Fruit fly (Drosophila melanogaster) whole organism, embryonic: ENCODE data around the gene eIF2Bepsilon.

Experiments used
- Atf6 ChIP-seq: fragments of 200-800 bp; sonication (Bioruptor generic); IDR thresholded peaks from 2 replicates; pipeline ENCODE4 v1.3.6; 2022; ENCODE audit warnings: missing biosample characterization, missing genetic modification characterization
- BtbVII ChIP-seq: fragments of 200-800 bp; sonication (Bioruptor generic); optimal IDR thresholded peaks from 3 replicates; lab custom pipeline; 2017; ENCODE audit warnings: missing biosample characterization, mild to moderate bottlenecking, missing genetic modification characterization
- CG10979 ChIP-seq: fragments of 200-800 bp; sonication (Bioruptor generic); optimal IDR thresholded peaks from 2 replicates; lab custom pipeline; 2018; ENCODE audit warnings: missing biosample characterization, mild to moderate bottlenecking, missing genetic modification characterization, moderate library complexity
- CG13296 ChIP-seq: fragments of 200-800 bp; sonication (Bioruptor generic); optimal IDR thresholded peaks from 3 replicates; lab custom pipeline; 2018; ENCODE audit warnings: missing biosample characterization, mild to moderate bottlenecking, missing genetic modification characterization
- CG15601 ChIP-seq: fragments of 200-800 bp; sonication (Bioruptor generic); optimal IDR thresholded peaks from 3 replicates; lab custom pipeline; 2019; ENCODE audit warnings: missing biosample characterization, mild to moderate bottlenecking, missing genetic modification characterization, moderate library complexity
- CG17361 ChIP-seq: fragments of 200-800 bp; sonication (Bioruptor generic); IDR thresholded peaks from 3 replicates; pipeline ENCODE4 v1.3.6; 2022; ENCODE audit warnings: missing biosample characterization, missing genetic modification characterization
- CG18262 ChIP-seq: fragments of 200-800 bp; optimal IDR thresholded peaks from 3 replicates; lab custom pipeline; 2019; ENCODE audit warnings: missing biosample characterization, mild to moderate bottlenecking, missing genetic modification characterization, moderate library complexity
- CG18764 ChIP-seq: fragments of 200-800 bp; sonication (Bioruptor generic); optimal IDR thresholded peaks from 3 replicates; lab custom pipeline; 2016; ENCODE audit warnings: missing biosample characterization, missing genetic modification characterization
- CG2875 ChIP-seq: fragments of 200-800 bp; sonication (Bioruptor generic); optimal IDR thresholded peaks from 2 replicates; lab custom pipeline; 2017; ENCODE audit warnings: missing biosample characterization, mild to moderate bottlenecking, missing genetic modification characterization, missing genetic modification reagents
- CG3847 ChIP-seq: fragments of 200-800 bp; sonication (Bioruptor generic); IDR thresholded peaks from 2 replicates; pipeline ENCODE4 v1.3.6; 2022; ENCODE audit warnings: missing biosample characterization, missing genetic modification characterization
- CG43689 ChIP-seq: fragments of 200-800 bp; sonication (Bioruptor generic); IDR thresholded peaks from 2 replicates; pipeline ENCODE4 v1.3.6; 2022; ENCODE audit warnings: missing biosample characterization, missing genetic modification characterization
- CG6272 ChIP-seq: fragments of 200-800 bp; sonication (Bioruptor generic); IDR thresholded peaks from 2 replicates; pipeline ENCODE4 v1.3.6; 2022; ENCODE audit warnings: missing biosample characterization, missing genetic modification characterization
- CG8765 ChIP-seq: fragments of 200-800 bp; sonication (Bioruptor generic); IDR thresholded peaks from 2 replicates; pipeline ENCODE4 v1.3.6; 2022; ENCODE audit warnings: missing biosample characterization, missing genetic modification characterization
- CG9727 ChIP-seq: fragments of 200-800 bp; sonication (Bioruptor generic); optimal IDR thresholded peaks from 3 replicates; lab custom pipeline; 2017; ENCODE audit warnings: missing biosample characterization, mild to moderate bottlenecking, missing genetic modification characterization
- D19B ChIP-seq: fragments of 200-800 bp; sonication (Bioruptor generic); optimal IDR thresholded peaks from 2 replicates; lab custom pipeline; 2017; ENCODE audit warnings: missing biosample characterization, mild to moderate bottlenecking, missing genetic modification characterization
- Dbx ChIP-seq: fragments of 200-800 bp; sonication (Bioruptor generic); IDR thresholded peaks from 3 replicates; pipeline ENCODE4 v1.3.6; 2022; ENCODE audit warnings: missing biosample characterization, missing genetic modification characterization
- Doc3 ChIP-seq: fragments of 200-800 bp; sonication (Bioruptor generic); IDR thresholded peaks from 3 replicates; pipeline ENCODE4 v1.3.6; 2022; ENCODE audit warnings: missing biosample characterization, missing genetic modification characterization; ENCODE audit not compliant: partially characterized antibody
- Dp ChIP-seq: fragments of 200-800 bp; sonication (Bioruptor generic); optimal IDR thresholded peaks from 2 replicates; lab custom pipeline; 2018; ENCODE audit warnings: missing biosample characterization, mild to moderate bottlenecking, missing genetic modification characterization, moderate library complexity
- Ets97D ChIP-seq: fragments of 200-800 bp; sonication (Bioruptor generic); optimal IDR thresholded peaks from 3 replicates; lab custom pipeline; 2016; ENCODE audit warnings: missing biosample characterization, missing genetic modification characterization
- H2.0 ChIP-seq: fragments of 200-800 bp; sonication (Bioruptor generic); IDR thresholded peaks from 2 replicates; pipeline ENCODE4 v1.3.6; 2022; ENCODE audit warnings: missing biosample characterization, missing genetic modification characterization
- Hey ChIP-seq: fragments of 200-800 bp; sonication (Bioruptor generic); optimal IDR thresholded peaks from 3 replicates; lab custom pipeline; 2018; ENCODE audit warnings: missing biosample characterization, mild to moderate bottlenecking, missing genetic modification characterization
- Kr ChIP-seq: fragments of 200-800 bp; sonication (Bioruptor generic); optimal IDR thresholded peaks from 2 replicates; lab custom pipeline; 2017; ENCODE audit warnings: missing biosample characterization, mild to moderate bottlenecking, missing genetic modification characterization
- Lim3 ChIP-seq: fragments of 200-800 bp; sonication (Bioruptor generic); IDR thresholded peaks from 2 replicates; pipeline ENCODE4 v1.3.6; 2022; ENCODE audit warnings: missing biosample characterization, missing genetic modification characterization
- Max ChIP-seq: fragments of 200-800 bp; sonication (Bioruptor generic); optimal IDR thresholded peaks from 2 replicates; lab custom pipeline; 2016; ENCODE audit warnings: missing biosample characterization, mild to moderate bottlenecking, missing genetic modification characterization
- Six4 ChIP-seq: fragments of 200-800 bp; sonication (Bioruptor generic); optimal IDR thresholded peaks from 2 replicates; lab custom pipeline; 2016; ENCODE audit warnings: missing biosample characterization, missing genetic modification characterization
- Spps ChIP-seq: fragments of 200-800 bp; sonication (Bioruptor generic); optimal IDR thresholded peaks from 2 replicates; lab custom pipeline; 2018; ENCODE audit warnings: missing biosample characterization, mild to moderate bottlenecking, missing genetic modification characterization
- Trl ChIP-seq, 3 experiments: fragments of >200 bp in 2 of 3; fragments of 200-800 bp in 1 of 3; sonication (Bioruptor generic) in 1 of 3; optimal IDR thresholded peaks; 2 replicates in 1 of 3; 3 replicates in 2 of 3; lab custom pipeline; 2016 to 2017; ENCODE audit warnings: missing biosample characterization in 1 of 3, missing genetic modification characterization in 1 of 3
- Vsx1 ChIP-seq: fragments of 200-800 bp; sonication (Bioruptor generic); optimal IDR thresholded peaks from 2 replicates; lab custom pipeline; 2017; ENCODE audit warnings: missing biosample characterization, mild to moderate bottlenecking, missing genetic modification characterization, missing genetic modification reagents
- ac ChIP-seq: fragments of 200-800 bp; sonication (Bioruptor generic); optimal IDR thresholded peaks from 3 replicates; lab custom pipeline; 2017; ENCODE audit warnings: missing biosample characterization, mild to moderate bottlenecking, missing genetic modification characterization
- az2 ChIP-seq: fragments of 200-800 bp; sonication (Bioruptor generic); optimal IDR thresholded peaks from 3 replicates; lab custom pipeline; 2016; ENCODE audit warnings: missing biosample characterization, missing genetic modification characterization
- bab2 ChIP-seq: fragments of 200-800 bp; sonication (Bioruptor generic); optimal IDR thresholded peaks from 2 replicates; lab custom pipeline; 2016; ENCODE audit warnings: missing biosample characterization, missing genetic modification characterization
- crc ChIP-seq: fragments of 200-800 bp; sonication (Bioruptor generic); optimal IDR thresholded peaks from 2 replicates; lab custom pipeline; 2016; ENCODE audit warnings: missing biosample characterization, missing genetic modification characterization
- dimm ChIP-seq: fragments of 200-800 bp; sonication (Bioruptor generic); IDR thresholded peaks from 2 replicates; pipeline ENCODE4 v1.3.6; 2022; ENCODE audit warnings: missing biosample characterization, missing genetic modification characterization
- ftz-f1 ChIP-seq: fragments of 200-800 bp; sonication (Bioruptor generic); optimal IDR thresholded peaks from 2 replicates; lab custom pipeline; 2016; ENCODE audit warnings: missing biosample characterization, missing genetic modification characterization
- fu2 ChIP-seq: fragments of 200-800 bp; sonication (Bioruptor generic); optimal IDR thresholded peaks from 2 replicates; lab custom pipeline; 2016; ENCODE audit warnings: missing biosample characterization, missing genetic modification characterization
- gcm ChIP-seq: fragments of 200-800 bp; sonication (Bioruptor generic); optimal IDR thresholded peaks from 2 replicates; lab custom pipeline; 2019; ENCODE audit warnings: missing biosample characterization, mild to moderate bottlenecking, missing genetic modification characterization, moderate library complexity
- grau ChIP-seq: fragments of 200-800 bp; optimal IDR thresholded peaks from 3 replicates; lab custom pipeline; 2019; ENCODE audit warnings: missing biosample characterization, mild to moderate bottlenecking, missing genetic modification characterization, moderate library complexity
- grn ChIP-seq: fragments of 200-800 bp; sonication (Bioruptor generic); optimal IDR thresholded peaks from 3 replicates; lab custom pipeline; 2017; ENCODE audit warnings: missing biosample characterization, missing genetic modification characterization
- her ChIP-seq: fragments of 200-800 bp; sonication (Bioruptor generic); optimal IDR thresholded peaks from 2 replicates; lab custom pipeline; 2016; ENCODE audit warnings: missing biosample characterization, missing genetic modification characterization
- insv ChIP-seq, 2 experiments: fragments of 200-800 bp; sonication (Bioruptor generic); optimal IDR thresholded peaks; 3 replicates each; lab custom pipeline; 2016 to 2018; ENCODE audit warnings: missing biosample characterization in 2 of 2, missing genetic modification characterization in 2 of 2
- otp ChIP-seq: fragments of 200-800 bp; sonication (Bioruptor generic); IDR thresholded peaks from 3 replicates; pipeline ENCODE4, ENCODE4 v1.3.6; 2022; ENCODE audit warnings: missing biosample characterization, missing genetic modification characterization
- pita ChIP-seq: fragments of 200-800 bp; sonication (Bioruptor generic); optimal IDR thresholded peaks from 2 replicates; lab custom pipeline; 2017; ENCODE audit warnings: missing biosample characterization, mild to moderate bottlenecking, missing genetic modification characterization
- pros ChIP-seq: fragments of 200-800 bp; sonication (Bioruptor generic); optimal IDR thresholded peaks from 3 replicates; lab custom pipeline; 2019; ENCODE audit warnings: missing biosample characterization, mild to moderate bottlenecking, missing genetic modification characterization, moderate library complexity
- psq ChIP-seq: fragments of 200-800 bp; sonication (Bioruptor generic); optimal IDR thresholded peaks from 2 replicates; lab custom pipeline; 2017; ENCODE audit warnings: missing biosample characterization, missing genetic modification characterization
- run ChIP-seq: fragments of 200-800 bp; sonication (Bioruptor generic); optimal IDR thresholded peaks from 3 replicates; lab custom pipeline; 2018; ENCODE audit warnings: missing biosample characterization, mild to moderate bottlenecking, missing genetic modification characterization
- slou ChIP-seq: fragments of 200-800 bp; sonication (Bioruptor generic); optimal IDR thresholded peaks from 3 replicates; lab custom pipeline; 2016; ENCODE audit warnings: missing biosample characterization, missing genetic modification characterization
- stc ChIP-seq: fragments of 200-800 bp; sonication (Bioruptor generic); IDR thresholded peaks from 2 replicates; pipeline ENCODE4 v1.3.6; 2022; ENCODE audit warnings: missing biosample characterization, missing genetic modification characterization
- tx ChIP-seq: fragments of 200-800 bp; sonication (Bioruptor generic); optimal IDR thresholded peaks from 2 replicates; lab custom pipeline; 2016; ENCODE audit warnings: missing biosample characterization, missing genetic modification characterization
- zen ChIP-seq: fragments of 200-800 bp; sonication (Bioruptor generic); optimal IDR thresholded peaks from 3 replicates; lab custom pipeline; 2018; ENCODE audit warnings: missing biosample characterization, mild to moderate bottlenecking, missing genetic modification characterization, moderate library complexity
- zfh1 ChIP-seq: fragments of 200-800 bp; sonication (Bioruptor generic); IDR thresholded peaks from 3 replicates; pipeline ENCODE4 v1.3.6; 2022; ENCODE audit warnings: missing biosample characterization, missing genetic modification characterization

Gene eIF2Bepsilon

DNA sequence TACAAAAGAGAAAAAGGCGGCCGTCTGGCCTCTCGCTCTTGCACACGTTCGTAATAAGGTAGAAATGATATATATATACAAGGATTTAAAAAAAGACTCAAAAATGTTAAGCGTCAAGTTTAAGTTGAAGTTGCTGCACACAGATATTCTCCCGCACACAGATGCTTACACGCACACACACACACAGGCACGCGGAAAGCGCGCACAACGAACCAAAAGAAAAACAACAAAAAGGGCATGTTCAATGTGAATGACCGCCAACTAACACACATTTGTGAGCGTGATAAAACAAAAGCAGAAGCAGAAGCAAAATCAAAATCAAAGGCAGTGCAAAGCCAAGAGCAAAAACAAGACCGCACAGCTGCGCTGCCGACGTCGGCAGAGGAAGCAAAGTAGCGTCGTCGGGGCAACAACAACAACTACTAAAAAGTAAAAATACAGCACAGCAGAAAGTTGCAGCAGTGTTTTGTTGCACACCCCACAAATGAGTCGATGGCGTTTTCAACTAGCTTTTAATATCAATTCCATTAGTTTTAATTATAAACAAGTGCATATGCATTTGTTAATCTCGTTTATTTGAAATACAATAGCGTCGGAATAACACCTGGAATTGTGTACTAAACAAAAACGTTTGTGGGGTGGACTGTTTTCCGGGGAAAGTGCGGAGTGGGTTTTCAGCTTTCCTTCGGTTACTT lies 24.7 kb upstream of the eIF2Bepsilon start (continued):
- TF ChIP-seq psq (GFP tag; lab: Kevin White, UChicago) (peak; percentile 62), CG43689 (GFP tag; lab: Robert Waterston, UW) (peak; percentile 87), fu2 (GFP tag; lab: Kevin White, UChicago) (peak; percentile 75), Doc3 (no peak), Kr (GFP tag; lab: Kevin White, UChicago) (peak; percentile 78), ac (GFP tag; lab: Kevin White, UChicago) (peak; percentile 95), grn (GFP tag; lab: Kevin White, UChicago) (peak; percentile 68), zfh1 (GFP tag; lab: Robert Waterston, UW) (peak; percentile 99), otp (peak; percentile 98), Dbx (peak; percentile 65; the same call in 2 of the 3 replicates), CG18764 (GFP tag; lab: Kevin White, UChicago) (peak; percentile 92), Atf6 (GFP tag; lab: Robert Waterston, UW) (peak; percentile 89), CG9727 (GFP tag; lab: Kevin White, UChicago) (peak; percentile 97), CG15601 (peak; percentile 98), pros (GFP tag; lab: Kevin White, UChicago) (peak; percentile 87), D19B (GFP tag; lab: Kevin White, UChicago) (peak; percentile 67), CG17361 (GFP tag; lab: Robert Waterston, UW) (peak; percentile 99), grau (peak; percentile 96), CG10979 (peak; percentile 99), CG2875 (GFP tag; lab: Kevin White, UChicago) (peak; percentile 98), Dp (GFP tag; lab: Kevin White, UChicago) (peak; percentile 3), Max (GFP tag; lab: Kevin White, UChicago) (peak; percentile 93), Lim3 (GFP tag; lab: Robert Waterston, UW) (peak; percentile 72), CG3847 (GFP tag; lab: Robert Waterston, UW) (peak; percentile 86), crc (GFP tag; lab: Kevin White, UChicago) (peak; percentile 93), stc (peak; percentile 96), gcm (GFP tag; lab: Kevin White, UChicago) (peak; percentile 97), Spps (peak; percentile 98), az2 (GFP tag; lab: Kevin White, UChicago) (peak; percentile 99), BtbVII (GFP tag; lab: Kevin White, UChicago) (peak; percentile 90), H2.0 (GFP tag; lab: Robert Waterston, UW) (peak; percentile 95), CG6272 (GFP tag; lab: Robert Waterston, UW) (peak; percentile 90), her (GFP tag; lab: Kevin White, UChicago) (peak; percentile 89), CG8765 (peak; percentile 94), slou (GFP tag; lab: Kevin White, UChicago) (peak; percentile 75), CG13296 (peak; percentile 87), bab2 (GFP tag; lab: Kevin White, UChicago) (peak; percentile 95), dimm (GFP tag; lab: Robert Waterston, UW) (peak; percentile 92), Hey (tag; lab: Kevin White, UChicago) (peak; percentile 71), zen (tag; lab: Kevin White, UChicago) (peak; percentile 98), insv (GFP tag; optimal IDR thresholded peaks at IDR 0.05; lab: Kevin White, UChicago) (peak; percentile 34 to 38), Ets97D (peak; percentile 80), ftz-f1 (GFP tag; lab: Kevin White, UChicago) (peak; percentile 19), Trl (optimal IDR thresholded peaks at IDR 0.05; lab: Kevin White, UChicago) (no peak), Trl (GFP tag; optimal IDR thresholded peaks at IDR 0.05; lab: Kevin White, UChicago) (peak; percentile 96), Six4 (GFP tag; lab: Kevin White, UChicago) (peak; percentile 97), CG18262 (tag; lab: Kevin White, UChicago) (peak; percentile 99), Vsx1 (peak; percentile 89), pita (no peak), tx (GFP tag; lab: Kevin White, UChicago) (peak; percentile 90), run (tag; lab: Kevin White, UChicago) (peak; percentile 94)
